Fruit fly (Drosophila melanogaster) whole organism, embryonic: Measurements from ENCODE around the gene CG2129.

Source experiments
- Bgb ChIP-seq: fragments of 200-800 bp; sonication (Bioruptor generic); IDR thresholded peaks from 2 replicates; pipeline ENCODE4 v1.3.6; 2022; ENCODE audit warnings: missing biosample characterization, missing genetic modification characterization; ENCODE audit not compliant: partially characterized antibody
- CG10209 ChIP-seq: fragments of 200-800 bp; sonication (Bioruptor generic); optimal IDR thresholded peaks from 3 replicates; lab custom pipeline; 2017; ENCODE audit warnings: missing biosample characterization, mild to moderate bottlenecking, missing genetic modification characterization, missing genetic modification reagents
- CG10267 ChIP-seq: fragments of 200-800 bp; sonication (Bioruptor generic); optimal IDR thresholded peaks from 2 replicates; lab custom pipeline; 2018; ENCODE audit warnings: missing biosample characterization, mild to moderate bottlenecking, missing genetic modification characterization, moderate library complexity
- CG10543 ChIP-seq: fragments of 200-800 bp; sonication (Bioruptor generic); optimal IDR thresholded peaks from 3 replicates; lab custom pipeline; 2017; ENCODE audit warnings: missing biosample characterization, mild to moderate bottlenecking, missing genetic modification characterization, moderate library complexity
- CG10565 ChIP-seq: fragments of 200-800 bp; sonication (Bioruptor generic); optimal IDR thresholded peaks from 3 replicates; lab custom pipeline; 2016; ENCODE audit warnings: missing biosample characterization, mild to moderate bottlenecking, missing genetic modification characterization
- CG11398 ChIP-seq: fragments of 200-800 bp; sonication (Bioruptor generic); optimal IDR thresholded peaks from 2 replicates; lab custom pipeline; 2016; ENCODE audit warnings: missing biosample characterization, missing genetic modification characterization
- CG13894 ChIP-seq: fragments of 200-800 bp; sonication (Bioruptor generic); optimal IDR thresholded peaks from 3 replicates; lab custom pipeline; 2018; ENCODE audit warnings: missing biosample characterization, mild to moderate bottlenecking, missing genetic modification characterization, moderate library complexity
- CG15479 ChIP-seq: fragments of 200-800 bp; sonication (Bioruptor generic); optimal IDR thresholded peaks from 3 replicates; lab custom pipeline; 2019; ENCODE audit warnings: missing biosample characterization, mild to moderate bottlenecking, missing genetic modification characterization, moderate library complexity
- CG15601 ChIP-seq: fragments of 200-800 bp; sonication (Bioruptor generic); optimal IDR thresholded peaks from 3 replicates; lab custom pipeline; 2019; ENCODE audit warnings: missing biosample characterization, mild to moderate bottlenecking, missing genetic modification characterization, moderate library complexity
- CG17359 ChIP-seq: fragments of 200-800 bp; sonication (Bioruptor generic); optimal IDR thresholded peaks from 3 replicates; lab custom pipeline; 2018; ENCODE audit warnings: missing biosample characterization, mild to moderate bottlenecking, missing genetic modification characterization, moderate library complexity
- CG18262 ChIP-seq: fragments of 200-800 bp; optimal IDR thresholded peaks from 3 replicates; lab custom pipeline; 2019; ENCODE audit warnings: missing biosample characterization, mild to moderate bottlenecking, missing genetic modification characterization, moderate library complexity
- CG32532 ChIP-seq: fragments of 200-800 bp; sonication (Bioruptor generic); IDR thresholded peaks from 2 replicates; pipeline ENCODE4 v1.3.6; 2022; ENCODE audit warnings: missing biosample characterization, missing genetic modification characterization
- CG3726 ChIP-seq: fragments of 200-800 bp; sonication (Bioruptor generic); IDR thresholded peaks from 3 replicates; pipeline ENCODE4, ENCODE4 v1.3.6; 2022; ENCODE audit warnings: missing biosample characterization, missing genetic modification characterization
- CG4360 ChIP-seq: fragments of 200-800 bp; sonication (Bioruptor generic); IDR thresholded peaks from 2 replicates; pipeline ENCODE4 v1.3.6; 2022; ENCODE audit warnings: missing biosample characterization, missing genetic modification characterization
- CG4820 ChIP-seq: fragments of 200-800 bp; sonication (Bioruptor generic); optimal IDR thresholded peaks from 3 replicates; lab custom pipeline; 2016; ENCODE audit warnings: missing biosample characterization, missing genetic modification characterization
- CG7928 ChIP-seq: fragments of 200-800 bp; sonication (Bioruptor generic); optimal IDR thresholded peaks from 2 replicates; lab custom pipeline; 2017; ENCODE audit warnings: missing biosample characterization, mild to moderate bottlenecking, missing genetic modification characterization
- CG8359 ChIP-seq: fragments of 200-800 bp; sonication (Bioruptor generic); optimal IDR thresholded peaks from 2 replicates; lab custom pipeline; 2017; ENCODE audit warnings: missing biosample characterization, mild to moderate bottlenecking, missing genetic modification characterization, borderline replicate concordance
- CG9817 ChIP-seq: fragments of 200-800 bp; sonication (Bioruptor generic); optimal IDR thresholded peaks from 2 replicates; lab custom pipeline; 2018; ENCODE audit warnings: missing biosample characterization, mild to moderate bottlenecking, missing genetic modification characterization, moderate library complexity
- D19B ChIP-seq: fragments of 200-800 bp; sonication (Bioruptor generic); optimal IDR thresholded peaks from 2 replicates; lab custom pipeline; 2017; ENCODE audit warnings: missing biosample characterization, mild to moderate bottlenecking, missing genetic modification characterization
- Dfd ChIP-seq, 2 experiments: fragments of >200 bp; optimal IDR thresholded peaks; 2 replicates each; lab custom pipeline; 2017; ENCODE audit warnings: missing biosample characterization in 2 of 2, missing genetic modification characterization in 2 of 2
- Dll ChIP-seq: fragments of 200-800 bp; sonication (Bioruptor generic); IDR thresholded peaks from 4 replicates; pipeline ENCODE4 v1.3.6; 2022; ENCODE audit warnings: missing biosample characterization, missing genetic modification characterization; ENCODE audit not compliant: partially characterized antibody
- Doc2 ChIP-seq: fragments of 200-800 bp; sonication (Bioruptor generic); IDR thresholded peaks from 2 replicates; pipeline ENCODE4 v1.3.6; 2022; ENCODE audit warnings: missing biosample characterization, missing genetic modification characterization
- Dref ChIP-seq: fragments of 200-800 bp; sonication (Bioruptor generic); IDR thresholded peaks from 2 replicates; pipeline ENCODE4 v1.3.6; 2022; ENCODE audit warnings: missing biosample characterization, missing genetic modification characterization
- Fer3 ChIP-seq: fragments of 200-800 bp; sonication (Bioruptor generic); optimal IDR thresholded peaks from 2 replicates; lab custom pipeline; 2018; ENCODE audit warnings: missing biosample characterization, mild to moderate bottlenecking, missing genetic modification characterization, moderate library complexity
- NC2α ChIP-seq: fragments of 200-800 bp; sonication (Bioruptor generic); optimal IDR thresholded peaks from 2 replicates; lab custom pipeline; 2016; ENCODE audit warnings: missing biosample characterization, missing genetic modification characterization
- Spps ChIP-seq: fragments of 200-800 bp; sonication (Bioruptor generic); optimal IDR thresholded peaks from 2 replicates; lab custom pipeline; 2018; ENCODE audit warnings: missing biosample characterization, mild to moderate bottlenecking, missing genetic modification characterization
- Ssrp ChIP-seq: fragments of 200-800 bp; sonication (Bioruptor generic); optimal IDR thresholded peaks from 2 replicates; lab custom pipeline; 2018; ENCODE audit warnings: missing biosample characterization, mild to moderate bottlenecking, missing genetic modification characterization, moderate library complexity
- TFAM ChIP-seq: fragments of 200-800 bp; sonication (Bioruptor generic); optimal IDR thresholded peaks from 2 replicates; lab custom pipeline; 2017; ENCODE audit warnings: missing biosample characterization, missing genetic modification characterization, inconsistent platforms
- ab ChIP-seq: fragments of 200-800 bp; sonication (Bioruptor generic); optimal IDR thresholded peaks from 2 replicates; lab custom pipeline; 2016; ENCODE audit warnings: missing biosample characterization, missing genetic modification characterization
- ap ChIP-seq: fragments of 200-800 bp; sonication (Bioruptor generic); IDR thresholded peaks from 2 replicates; pipeline ENCODE4 v1.3.6; 2022; ENCODE audit warnings: missing biosample characterization, missing genetic modification characterization
- bbx ChIP-seq: fragments of 200-800 bp; sonication (Bioruptor generic); IDR thresholded peaks from 2 replicates; pipeline ENCODE4 v1.3.6; 2022; ENCODE audit warnings: missing biosample characterization, missing genetic modification characterization; ENCODE audit not compliant: partially characterized antibody
- bigmax ChIP-seq: fragments of 200-800 bp; sonication (Bioruptor generic); optimal IDR thresholded peaks from 2 replicates; lab custom pipeline; 2018; ENCODE audit warnings: missing biosample characterization, mild to moderate bottlenecking, missing genetic modification characterization
- bsh ChIP-seq, 2 experiments: fragments of 200-800 bp; sonication (Bioruptor generic); optimal IDR thresholded peaks; 2 replicates each; lab custom pipeline; 2017 to 2018; ENCODE audit warnings: mild to moderate bottlenecking in 2 of 2, missing biosample characterization in 2 of 2, missing genetic modification characterization in 2 of 2, moderate library complexity in 1 of 2
- cg ChIP-seq: fragments of 200-800 bp; sonication (Bioruptor generic); optimal IDR thresholded peaks from 3 replicates; lab custom pipeline; 2019; ENCODE audit warnings: missing biosample characterization, mild to moderate bottlenecking, missing genetic modification characterization, moderate library complexity
- chn ChIP-seq: fragments of 200-800 bp; sonication (Bioruptor generic); optimal IDR thresholded peaks from 2 replicates; lab custom pipeline; 2016; ENCODE audit warnings: missing biosample characterization, missing genetic modification characterization
- corto ChIP-seq: fragments of 200-800 bp; sonication (Bioruptor generic); optimal IDR thresholded peaks from 2 replicates; lab custom pipeline; 2016; ENCODE audit warnings: missing biosample characterization, mild to moderate bottlenecking, missing genetic modification characterization, moderate library complexity
- dmrt11E ChIP-seq: fragments of 200-800 bp; sonication (Bioruptor generic); optimal IDR thresholded peaks from 3 replicates; lab custom pipeline; 2018; ENCODE audit warnings: missing biosample characterization, mild to moderate bottlenecking, missing genetic modification characterization, moderate library complexity
- exex ChIP-seq: fragments of 200-800 bp; sonication (Bioruptor generic); optimal IDR thresholded peaks from 4 replicates; lab custom pipeline; 2018; ENCODE audit warnings: missing biosample characterization, mild to moderate bottlenecking, missing genetic modification characterization, moderate library complexity
- gsb-n ChIP-seq: fragments of 200-800 bp; sonication (Bioruptor generic); optimal IDR thresholded peaks from 3 replicates; lab custom pipeline; 2018; ENCODE audit warnings: missing biosample characterization, mild to moderate bottlenecking, missing genetic modification characterization
- her ChIP-seq: fragments of 200-800 bp; sonication (Bioruptor generic); optimal IDR thresholded peaks from 2 replicates; lab custom pipeline; 2016; ENCODE audit warnings: missing biosample characterization, missing genetic modification characterization
- inv ChIP-seq: fragments of 200-800 bp; sonication (Bioruptor generic); IDR thresholded peaks from 2 replicates; pipeline ENCODE4 v1.3.6; 2022; ENCODE audit warnings: missing biosample characterization, missing genetic modification characterization; ENCODE audit not compliant: partially characterized antibody
- nerfin-2 ChIP-seq: fragments of 200-800 bp; sonication (Bioruptor generic); IDR thresholded peaks from 2 replicates; pipeline ENCODE4 v1.3.6; 2022; ENCODE audit warnings: missing biosample characterization, missing genetic modification characterization; ENCODE audit not compliant: partially characterized antibody
- onecut ChIP-seq: fragments of 200-800 bp; sonication (Bioruptor generic); IDR thresholded peaks from 2 replicates; pipeline ENCODE4 v1.3.6; 2022; ENCODE audit warnings: missing biosample characterization, missing genetic modification characterization
- otp ChIP-seq: fragments of 200-800 bp; sonication (Bioruptor generic); IDR thresholded peaks from 3 replicates; pipeline ENCODE4, ENCODE4 v1.3.6; 2022; ENCODE audit warnings: missing biosample characterization, missing genetic modification characterization
- ro ChIP-seq: fragments of 200-800 bp; sonication (Bioruptor generic); IDR thresholded peaks from 2 replicates; pipeline ENCODE4 v1.3.6; 2022; ENCODE audit warnings: missing biosample characterization, missing genetic modification characterization
- slou ChIP-seq: fragments of 200-800 bp; sonication (Bioruptor generic); optimal IDR thresholded peaks from 3 replicates; lab custom pipeline; 2016; ENCODE audit warnings: missing biosample characterization, missing genetic modification characterization
- wor ChIP-seq: fragments of 200-800 bp; sonication (Bioruptor generic); IDR thresholded peaks from 2 replicates; pipeline ENCODE4 v1.3.6; 2022; ENCODE audit warnings: missing biosample characterization, missing genetic modification characterization
- yki ChIP-seq: fragments of >200 bp; optimal IDR thresholded peaks from 3 replicates; lab custom pipeline; 2018
- z ChIP-seq: fragments of 200-800 bp; sonication (Bioruptor generic); IDR thresholded peaks from 3 replicates; pipeline ENCODE4 v1.3.6; 2022; ENCODE audit warnings: missing biosample characterization, missing genetic modification characterization
- zf30C ChIP-seq: fragments of 200-800 bp; sonication (Bioruptor generic); optimal IDR thresholded peaks from 3 replicates; lab custom pipeline; 2018; ENCODE audit warnings: missing biosample characterization, mild to moderate bottlenecking, missing genetic modification characterization

CG2129 gene

dm6 chrX:8126149-8126548 is 19.5 kb upstream of the CG2129 start (continued):
- TF ChIP-seq her (GFP tag; lab: Kevin White, UChicago) (no peak), CG4360 (no peak), inv (GFP tag; lab: Robert Waterston, UW) (no peak), wor (GFP tag; lab: Robert Waterston, UW) (peak; percentile 42; the same call in 1 of the 2 replicates), dmrt11E (tag; lab: Kevin White, UChicago) (peak; percentile 61), CG13894 (tag; lab: Kevin White, UChicago) (no peak), CG10267 (tag; lab: Kevin White, UChicago) (peak; percentile 57), bbx (GFP tag; lab: Robert Waterston, UW) (no peak), Doc2 (GFP tag; lab: Robert Waterston, UW) (no peak), chn (GFP tag; lab: Kevin White, UChicago) (peak; percentile 64), CG8359 (GFP tag; lab: Kevin White, UChicago) (no peak), nerfin-2 (GFP tag; lab: Robert Waterston, UW) (no peak), bsh (GFP tag; optimal IDR thresholded peaks at IDR 0.05; lab: Kevin White, UChicago) (peak in 1 of 2 experiments; percentile 88), CG15601 (peak; percentile 73), slou (GFP tag; lab: Kevin White, UChicago) (no peak), exex (tag; lab: Kevin White, UChicago) (no peak), gsb-n (tag; lab: Kevin White, UChicago) (peak; percentile 75), Fer3 (tag; lab: Kevin White, UChicago) (peak; percentile 9), CG10543 (GFP tag; lab: Kevin White, UChicago) (no peak), CG32532 (GFP tag; lab: Robert Waterston, UW) (no peak), CG18262 (tag; lab: Kevin White, UChicago) (peak; percentile 80), corto (no peak), Spps (peak; percentile 32), TFAM (no peak), onecut (GFP tag; lab: Robert Waterston, UW) (0 out of 2 replicates have a peak, but pooled peaks have one; percentile 14), CG4820 (GFP tag; lab: Kevin White, UChicago) (peak; percentile 53), cg (no peak), Bgb (GFP tag; lab: Robert Waterston, UW) (no peak), Ssrp (tag; lab: Kevin White, UChicago) (peak; percentile 65), ro (GFP tag; lab: Robert Waterston, UW) (no peak), z (no peak), ab (no peak), zf30C (GFP tag; lab: Kevin White, UChicago) (no peak), ap (peak; percentile 44; the same call in 1 of the 2 replicates), CG17359 (peak; percentile 81), CG10565 (GFP tag; lab: Kevin White, UChicago) (no peak), D19B (GFP tag; lab: Kevin White, UChicago) (peak; percentile 23), bigmax (GFP tag; lab: Kevin White, UChicago) (no peak), otp (GFP tag; lab: Robert Waterston, UW) (peak; percentile 41; the same call in 1 of the 3 replicates), Dfd (GFP tag; optimal IDR thresholded peaks at IDR 0.05; lab: Kevin White, UChicago) (no peak), CG15479 (GFP tag; lab: Kevin White, UChicago) (no peak), CG3726 (GFP tag; lab: Robert Waterston, UW) (peak; percentile 54; the same call in 1 of the 3 replicates), Dref (GFP tag; lab: Robert Waterston, UW) (no peak), CG7928 (no peak), Dll (GFP tag; lab: Robert Waterston, UW) (no peak), CG9817 (tag; lab: Kevin White, UChicago) (no peak), NC2α (no peak), yki (no peak), CG11398 (GFP tag; lab: Kevin White, UChicago) (no peak), CG10209 (GFP tag; lab: Kevin White, UChicago) (peak; percentile 39)
